In the genomic region with DNA sequence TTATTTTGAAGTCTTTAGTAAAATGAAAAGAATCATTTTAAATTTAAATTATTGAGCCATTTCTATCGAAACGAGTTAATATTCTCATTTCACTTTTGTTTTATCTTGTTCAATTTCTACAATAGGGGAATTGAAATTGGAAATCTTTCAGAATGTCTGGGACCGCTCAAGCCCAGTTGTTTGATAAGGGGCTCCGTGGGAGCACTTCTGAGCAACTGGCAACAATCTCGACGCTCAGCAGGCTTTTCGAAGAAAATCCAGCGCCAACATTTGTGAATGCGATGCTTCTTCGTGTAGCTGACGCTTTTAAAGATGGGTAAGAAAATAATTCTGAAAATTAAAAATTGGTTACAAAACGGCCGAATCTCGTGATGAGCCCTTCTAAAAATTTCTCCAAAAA, we compare ENCODE assay signal across 2 worm cellular contexts.
TF ChIP-seq lines count a peak whose summit lies in the region.

TSS of gene ints-7 (plus strand) at position 152 of the 400 bp plus-strand sequence.

TF ChIP-seq in whole organism, L4 larva, 104 proteins besides CTCF, POLR2A, EP300 and RAD21:
- TF ChIP-seq gei-8 (GFP tag; optimal IDR thresholded peaks at IDR 0.05; lab: Kevin White, UChicago): no peak
- no peak for TF ChIP-seq dmd-6 (GFP tag; IDR thresholded peaks at IDR 0.05; lab: Robert Waterston, UW)
- TF ChIP-seq lin-38 (GFP tag; IDR thresholded peaks at IDR 0.05; lab: Robert Waterston, UW): peak; percentile 30; the same call in 1 of the 2 replicates
TF ChIP-seq in whole organism, L4 larva: peak in this region for 1.

TF ChIP-seq in whole organism, young adult, 124 proteins besides CTCF, POLR2A, EP300 and RAD21:
- TF ChIP-seq mes-4 (tag; optimal IDR thresholded peaks at IDR 0.05; lab: Kevin White, UChicago) (no peak), madf-8 (GFP tag; conservative IDR thresholded peaks at IDR 0.05; lab: Robert Waterston, UW) (no peak), cebp-2 (GFP tag; IDR thresholded peaks at IDR 0.05; lab: Robert Waterston, UW) (no peak), K12H6.12 (tag; optimal IDR thresholded peaks at IDR 0.05; lab: Kevin White, UChicago) (no peak), ekl-4 (GFP tag; IDR thresholded peaks at IDR 0.05; lab: Robert Waterston, UW) (peak; percentile 49; the same call in 1 of the 2 replicates), lin-35 (GFP tag; optimal IDR thresholded peaks at IDR 0.05; lab: Kevin White, UChicago) (no peak), hrde-1 (tag; optimal IDR thresholded peaks at IDR 0.05; lab: Kevin White, UChicago; ENCODE audit: borderline replicate concordance) (peak; percentile 64), zim-3 (tag; optimal IDR thresholded peaks at IDR 0.05; lab: Kevin White, UChicago) (no peak), F55B11.4 (tag; optimal IDR thresholded peaks at IDR 0.05; lab: Kevin White, UChicago; ENCODE audit: borderline replicate concordance, insufficient read depth) (no peak), fkh-3 (tag; optimal IDR thresholded peaks at IDR 0.05; lab: Kevin White, UChicago) (no peak), madf-3 (GFP tag; IDR thresholded peaks at IDR 0.05; lab: Robert Waterston, UW) (0 out of 2 replicates have a peak, but pooled peaks have one; percentile 56), pha-4 (tag; optimal IDR thresholded peaks at IDR 0.05; lab: Kevin White, UChicago) (no peak), lin-54 (GFP tag; optimal IDR thresholded peaks at IDR 0.05; lab: Kevin White, UChicago) (no peak), nhr-80 (tag; optimal IDR thresholded peaks at IDR 0.05; lab: Kevin White, UChicago) (no peak), T07F8.4 (tag; optimal IDR thresholded peaks at IDR 0.05; lab: Kevin White, UChicago) (no peak), mcd-1 (GFP tag; IDR thresholded peaks at IDR 0.05; lab: Robert Waterston, UW) (no peak), mxl-1 (tag; optimal IDR thresholded peaks at IDR 0.05; lab: Kevin White, UChicago) (no peak), C17E4.6 (GFP tag; IDR thresholded peaks at IDR 0.05; lab: Robert Waterston, UW) (0 out of 2 replicates have a peak, but pooled peaks have one; percentile 31), ztf-26 (tag; optimal IDR thresholded peaks at IDR 0.05; lab: Kevin White, UChicago) (no peak), B0261.1 (tag; optimal IDR thresholded peaks at IDR 0.05; lab: Kevin White, UChicago) (no peak), ccch-3 (GFP tag; optimal IDR thresholded peaks at IDR 0.05; lab: Kevin White, UChicago) (no peak), nhr-90 (tag; optimal IDR thresholded peaks at IDR 0.05; lab: Kevin White, UChicago) (no peak), attf-3 (GFP tag; conservative IDR thresholded peaks at IDR 0.05; lab: Robert Waterston, UW) (no peak), lag-1 (GFP tag; IDR thresholded peaks at IDR 0.05; lab: Robert Waterston, UW) (no peak), ceh-27 (GFP tag; optimal IDR thresholded peaks at IDR 0.05; lab: Kevin White, UChicago) (no peak), bed-2 (GFP tag; IDR thresholded peaks at IDR 0.05; lab: Robert Waterston, UW) (no peak), ama-1 (optimal IDR thresholded peaks at IDR 0.05; lab: Kevin White, UChicago) (no peak), ama-1 (GFP tag; optimal IDR thresholded peaks at IDR 0.05; lab: Kevin White, UChicago) (no peak), die-1 (tag; optimal IDR thresholded peaks at IDR 0.05; lab: Kevin White, UChicago) (no peak), egl-18 (GFP tag; IDR thresholded peaks at IDR 0.05; lab: Robert Waterston, UW) (no peak), B0035.1 (tag; optimal IDR thresholded peaks at IDR 0.05; lab: Kevin White, UChicago) (no peak), F10E7.11 (tag; optimal IDR thresholded peaks at IDR 0.05; lab: Kevin White, UChicago) (no peak), D2030.7 (GFP tag; IDR thresholded peaks at IDR 0.05; lab: Robert Waterston, UW) (no peak), ztf-25 (GFP tag; IDR thresholded peaks at IDR 0.05; lab: Robert Waterston, UW) (no peak), C06A6.2 (GFP tag; conservative IDR thresholded peaks at IDR 0.05; lab: Robert Waterston, UW) (no peak), zfh-2 (GFP tag; conservative IDR thresholded peaks at IDR 0.05; lab: Robert Waterston, UW) (no peak), F57C9.4 (tag; optimal IDR thresholded peaks at IDR 0.05; lab: Kevin White, UChicago) (no peak), snpc-4 (GFP tag; optimal IDR thresholded peaks at IDR 0.05; lab: Kevin White, UChicago) (no peak), snpc-4 (tag; optimal IDR thresholded peaks at IDR 0.05; lab: Kevin White, UChicago) (no peak), xnd-1 (tag; optimal IDR thresholded peaks at IDR 0.05; lab: Kevin White, UChicago) (peak; percentile 7), F22D6.2 (tag; optimal IDR thresholded peaks at IDR 0.05; lab: Kevin White, UChicago) (no peak), madf-6 (GFP tag; IDR thresholded peaks at IDR 0.05; lab: Robert Waterston, UW) (peak; percentile 40; the same call in 1 of the 2 replicates), ceh-79 (tag; optimal IDR thresholded peaks at IDR 0.05; lab: Kevin White, UChicago) (no peak), snpc-1.1 (tag; optimal IDR thresholded peaks at IDR 0.05; lab: Kevin White, UChicago; ENCODE audit: insufficient read depth) (no peak), nhr-120 (GFP tag; IDR thresholded peaks at IDR 0.05; lab: Robert Waterston, UW) (no peak), F52B5.7 (tag; optimal IDR thresholded peaks at IDR 0.05; lab: Kevin White, UChicago) (peak; percentile 9), rpc-1 (optimal IDR thresholded peaks at IDR 0.05; lab: Kevin White, UChicago) (no peak), rpc-1 (tag; optimal IDR thresholded peaks at IDR 0.05; lab: Kevin White, UChicago) (no peak), let-607 (tag; optimal IDR thresholded peaks at IDR 0.05; lab: Kevin White, UChicago) (no peak), ets-4 (GFP tag; optimal IDR thresholded peaks at IDR 0.05; lab: Kevin White, UChicago) (no peak), ceh-91 (GFP tag; IDR thresholded peaks at IDR 0.05; lab: Robert Waterston, UW) (no peak), T26A5.8 (tag; optimal IDR thresholded peaks at IDR 0.05; lab: Kevin White, UChicago) (no peak), somi-1 (GFP tag; optimal IDR thresholded peaks at IDR 0.05; lab: Kevin White, UChicago) (no peak), Y95B8A.8 (GFP tag; IDR thresholded peaks at IDR 0.05; lab: Robert Waterston, UW) (no peak), sea-2 (GFP tag; IDR thresholded peaks at IDR 0.05; lab: Robert Waterston, UW) (no peak), hsf-1 (GFP tag; IDR thresholded peaks at IDR 0.05; lab: Robert Waterston, UW) (0 out of 2 replicates have a peak, but pooled peaks have one; percentile 42), F49E8.2 (tag; optimal IDR thresholded peaks at IDR 0.05; lab: Kevin White, UChicago; ENCODE audit: insufficient read depth) (no peak), hlh-12 (tag; optimal IDR thresholded peaks at IDR 0.05; lab: Kevin White, UChicago) (no peak), F39B2.1 (GFP tag; IDR thresholded peaks at IDR 0.05; lab: Robert Waterston, UW) (no peak), B0336.3 (GFP tag; IDR thresholded peaks at IDR 0.05; lab: Robert Waterston, UW) (peak; percentile 47; the same call in 1 of the 2 replicates), ztf-6 (GFP tag; IDR thresholded peaks at IDR 0.05; lab: Robert Waterston, UW) (no peak), atf-7 (tag; optimal IDR thresholded peaks at IDR 0.05; lab: Kevin White, UChicago) (no peak), let-526 (GFP tag; IDR thresholded peaks at IDR 0.05; lab: Robert Waterston, UW) (no peak), snpc-1.3 (tag; optimal IDR thresholded peaks at IDR 0.05; lab: Kevin White, UChicago; ENCODE audit: insufficient read depth) (peak; percentile 4), nhr-179 (tag; optimal IDR thresholded peaks at IDR 0.05; lab: Kevin White, UChicago) (no peak), ztf-22 (GFP tag; optimal IDR thresholded peaks at IDR 0.05; lab: Kevin White, UChicago) (no peak), attf-5 (GFP tag; optimal IDR thresholded peaks at IDR 0.05; lab: Kevin White, UChicago) (no peak), sptf-2 (GFP tag; optimal IDR thresholded peaks at IDR 0.05; lab: Kevin White, UChicago) (no peak), efl-1 (GFP tag; optimal IDR thresholded peaks at IDR 0.05; lab: Kevin White, UChicago) (no peak), lir-1 (GFP tag; conservative IDR thresholded peaks at IDR 0.05; lab: Robert Waterston, UW) (no peak), nhr-27 (tag; optimal IDR thresholded peaks at IDR 0.05; lab: Kevin White, UChicago) (no peak), Y53F4B.3 (GFP tag; IDR thresholded peaks at IDR 0.05; lab: Robert Waterston, UW) (no peak), nfya-2 (GFP tag; IDR thresholded peaks at IDR 0.05; lab: Robert Waterston, UW) (no peak), mel-28 (tag; optimal IDR thresholded peaks at IDR 0.05; lab: Kevin White, UChicago; ENCODE audit: borderline replicate concordance) (no peak), tbx-9 (tag; optimal IDR thresholded peaks at IDR 0.05; lab: Kevin White, UChicago; ENCODE audit: borderline replicate concordance) (no peak), F37B4.10 (GFP tag; IDR thresholded peaks at IDR 0.05; lab: Robert Waterston, UW) (no peak), dpl-1 (GFP tag; optimal IDR thresholded peaks at IDR 0.05; lab: Kevin White, UChicago) (no peak), repo-1 (tag; optimal IDR thresholded peaks at IDR 0.05; lab: Kevin White, UChicago) (no peak), lsl-1 (GFP tag; optimal IDR thresholded peaks at IDR 0.05; lab: Kevin White, UChicago) (no peak), nfya-1 (tag; optimal IDR thresholded peaks at IDR 0.05; lab: Kevin White, UChicago; ENCODE audit: borderline replicate concordance, insufficient read depth) (no peak), cebp-1 (GFP tag; IDR thresholded peaks at IDR 0.05; lab: Robert Waterston, UW) (no peak), cebp-1 (tag; optimal IDR thresholded peaks at IDR 0.05; lab: Kevin White, UChicago) (no peak), bed-1 (GFP tag; IDR thresholded peaks at IDR 0.05; lab: Robert Waterston, UW) (no peak), nfyb-1 (GFP tag; IDR thresholded peaks at IDR 0.05; lab: Robert Waterston, UW) (no peak), hmg-20 (GFP tag; IDR thresholded peaks at IDR 0.05; lab: Robert Waterston, UW) (no peak)
